Fruit fly (Drosophila melanogaster) whole organism, embryonic: ENCODE measurements around the gene dbr.

Source experiments
- Atf6 ChIP-seq: fragments of 200-800 bp; sonication (Bioruptor generic); IDR thresholded peaks from 2 replicates; pipeline ENCODE4 v1.3.6; 2022; ENCODE audit warnings: missing biosample characterization, missing genetic modification characterization
- Bgb ChIP-seq: fragments of 200-800 bp; sonication (Bioruptor generic); IDR thresholded peaks from 2 replicates; pipeline ENCODE4 v1.3.6; 2022; ENCODE audit warnings: missing biosample characterization, missing genetic modification characterization; ENCODE audit not compliant: partially characterized antibody
- BtbVII ChIP-seq: fragments of 200-800 bp; sonication (Bioruptor generic); optimal IDR thresholded peaks from 3 replicates; lab custom pipeline; 2017; ENCODE audit warnings: missing biosample characterization, mild to moderate bottlenecking, missing genetic modification characterization
- CG10267 ChIP-seq: fragments of 200-800 bp; sonication (Bioruptor generic); optimal IDR thresholded peaks from 2 replicates; lab custom pipeline; 2018; ENCODE audit warnings: missing biosample characterization, mild to moderate bottlenecking, missing genetic modification characterization, moderate library complexity
- CG10543 ChIP-seq: fragments of 200-800 bp; sonication (Bioruptor generic); optimal IDR thresholded peaks from 3 replicates; lab custom pipeline; 2017; ENCODE audit warnings: missing biosample characterization, mild to moderate bottlenecking, missing genetic modification characterization, moderate library complexity
- CG11560 ChIP-seq: fragments of 200-800 bp; sonication (Bioruptor generic); IDR thresholded peaks from 3 replicates; pipeline ENCODE4 v1.3.6; 2022; ENCODE audit warnings: missing biosample characterization, missing genetic modification characterization
- CG12236 ChIP-seq: fragments of 200-800 bp; sonication (Bioruptor generic); optimal IDR thresholded peaks from 2 replicates; lab custom pipeline; 2016; ENCODE audit warnings: missing biosample characterization, missing genetic modification characterization
- CG13287 ChIP-seq: fragments of 200-800 bp; sonication (Bioruptor generic); IDR thresholded peaks from 2 replicates; pipeline ENCODE4 v1.3.6; 2022; ENCODE audit warnings: missing biosample characterization, missing genetic modification characterization; ENCODE audit not compliant: partially characterized antibody
- CG13775 ChIP-seq: fragments of 200-800 bp; sonication (Bioruptor generic); optimal IDR thresholded peaks from 3 replicates; lab custom pipeline; 2017; ENCODE audit warnings: missing biosample characterization, mild to moderate bottlenecking, missing genetic modification characterization
- CG14710 ChIP-seq: fragments of 200-800 bp; sonication (Bioruptor generic); optimal IDR thresholded peaks from 3 replicates; lab custom pipeline; 2019; ENCODE audit warnings: missing biosample characterization, mild to moderate bottlenecking, missing genetic modification characterization, moderate library complexity
- CG15514 ChIP-seq: fragments of 200-800 bp; sonication (Bioruptor generic); optimal IDR thresholded peaks from 3 replicates; lab custom pipeline; 2017; ENCODE audit warnings: missing biosample characterization, missing genetic modification characterization, mild to moderate bottlenecking, moderate library complexity, missing genetic modification reagents
- CG15601 ChIP-seq: fragments of 200-800 bp; sonication (Bioruptor generic); optimal IDR thresholded peaks from 3 replicates; lab custom pipeline; 2019; ENCODE audit warnings: missing biosample characterization, mild to moderate bottlenecking, missing genetic modification characterization, moderate library complexity
- CG1603 ChIP-seq: fragments of 200-800 bp; sonication (Bioruptor generic); optimal IDR thresholded peaks from 2 replicates; lab custom pipeline; 2019; ENCODE audit warnings: missing biosample characterization, mild to moderate bottlenecking, missing genetic modification characterization, moderate library complexity
- CG16813 ChIP-seq: fragments of 200-800 bp; sonication (Bioruptor generic); IDR thresholded peaks from 3 replicates; pipeline ENCODE4 v1.3.6; 2022; ENCODE audit warnings: missing biosample characterization, missing genetic modification characterization; ENCODE audit not compliant: partially characterized antibody
- CG17829 ChIP-seq: fragments of 200-800 bp; optimal IDR thresholded peaks from 2 replicates; lab custom pipeline; 2019; ENCODE audit warnings: missing biosample characterization, mild to moderate bottlenecking, missing genetic modification characterization, moderate library complexity
- CG2116 ChIP-seq: fragments of 200-800 bp; sonication (Bioruptor generic); optimal IDR thresholded peaks from 3 replicates; lab custom pipeline; 2018; ENCODE audit warnings: missing biosample characterization, mild to moderate bottlenecking, missing genetic modification characterization
- CG2129 ChIP-seq: fragments of 200-800 bp; sonication (Bioruptor generic); IDR thresholded peaks from 2 replicates; pipeline ENCODE4 v1.3.6; 2022; ENCODE audit warnings: missing biosample characterization, missing genetic modification characterization; ENCODE audit not compliant: partially characterized antibody
- CG2199 ChIP-seq: fragments of 200-800 bp; sonication (Bioruptor generic); IDR thresholded peaks from 3 replicates; pipeline ENCODE4 v1.3.6; 2022; ENCODE audit warnings: missing biosample characterization, missing genetic modification characterization
- CG30403 ChIP-seq: fragments of 200-800 bp; sonication (Bioruptor generic); optimal IDR thresholded peaks from 3 replicates; lab custom pipeline; 2016; ENCODE audit warnings: missing biosample characterization, missing genetic modification characterization
- CG34376 ChIP-seq: fragments of 200-800 bp; sonication (Bioruptor generic); optimal IDR thresholded peaks from 2 replicates; lab custom pipeline; 2018; ENCODE audit warnings: missing biosample characterization, mild to moderate bottlenecking, missing genetic modification characterization
- CG9437 ChIP-seq: fragments of 200-800 bp; sonication (Bioruptor generic); optimal IDR thresholded peaks from 2 replicates; lab custom pipeline; 2018; ENCODE audit warnings: missing biosample characterization, mild to moderate bottlenecking, missing genetic modification characterization
- CTCF ChIP-seq: fragments of 200-800 bp; sonication (Bioruptor generic); optimal IDR thresholded peaks from 2 replicates; lab custom pipeline; 2017; ENCODE audit warnings: missing biosample characterization, mild to moderate bottlenecking, missing genetic modification characterization, moderate library complexity
- Dll ChIP-seq: fragments of 200-800 bp; sonication (Bioruptor generic); IDR thresholded peaks from 4 replicates; pipeline ENCODE4 v1.3.6; 2022; ENCODE audit warnings: missing biosample characterization, missing genetic modification characterization; ENCODE audit not compliant: partially characterized antibody
- Doc3 ChIP-seq: fragments of 200-800 bp; sonication (Bioruptor generic); IDR thresholded peaks from 3 replicates; pipeline ENCODE4 v1.3.6; 2022; ENCODE audit warnings: missing biosample characterization, missing genetic modification characterization; ENCODE audit not compliant: partially characterized antibody
- E2f2 ChIP-seq: fragments of 200-800 bp; sonication (Bioruptor generic); IDR thresholded peaks from 2 replicates; pipeline ENCODE4 v1.3.6; 2022; ENCODE audit warnings: missing biosample characterization, missing genetic modification characterization
- Fer1 ChIP-seq: fragments of 200-800 bp; sonication (Bioruptor generic); optimal IDR thresholded peaks from 2 replicates; lab custom pipeline; 2017; ENCODE audit warnings: missing biosample characterization, mild to moderate bottlenecking, missing genetic modification characterization
- Hr78 ChIP-seq, 2 experiments: fragments of 200-800 bp in 1 of 2; fragments of >200 bp in 1 of 2; sonication (Bioruptor generic) in 1 of 2; optimal IDR thresholded peaks; 2 replicates each; lab custom pipeline; 2017 to 2019; ENCODE audit warnings: missing biosample characterization in 2 of 2, missing genetic modification characterization in 2 of 2, mild to moderate bottlenecking in 1 of 2, moderate library complexity in 1 of 2
- Lhr ChIP-seq: fragments of 200-800 bp; sonication (Bioruptor generic); optimal IDR thresholded peaks from 3 replicates; lab custom pipeline; 2017; ENCODE audit warnings: mild to moderate bottlenecking, missing biosample characterization, missing genetic modification reagents, missing genetic modification characterization
- MBD-R2 ChIP-seq: fragments of 200-800 bp; sonication (Bioruptor generic); IDR thresholded peaks from 2 replicates; pipeline ENCODE4 v1.3.6; 2022; ENCODE audit warnings: missing biosample characterization, missing genetic modification characterization
- NC2α ChIP-seq: fragments of 200-800 bp; sonication (Bioruptor generic); optimal IDR thresholded peaks from 2 replicates; lab custom pipeline; 2016; ENCODE audit warnings: missing biosample characterization, missing genetic modification characterization
- Ptx1 ChIP-seq: fragments of 200-800 bp; sonication (Bioruptor generic); IDR thresholded peaks from 2 replicates; pipeline ENCODE4 v1.3.6; 2022; ENCODE audit warnings: missing biosample characterization, missing genetic modification characterization
- ara ChIP-seq: fragments of 200-800 bp; sonication (Bioruptor generic); IDR thresholded peaks from 2 replicates; pipeline ENCODE4 v1.3.6; 2022; ENCODE audit warnings: missing biosample characterization, missing genetic modification characterization
- ato ChIP-seq: fragments of 200-800 bp; sonication (Bioruptor generic); IDR thresholded peaks from 2 replicates; pipeline ENCODE4 v1.3.6; 2022; ENCODE audit warnings: missing biosample characterization, missing genetic modification characterization; ENCODE audit not compliant: partially characterized antibody
- eve ChIP-seq, 2 experiments: fragments of >200 bp; optimal IDR thresholded peaks; 2 replicates each; lab custom pipeline; 2017; ENCODE audit warnings: missing biosample characterization in 2 of 2, missing genetic modification characterization in 2 of 2
- eyg ChIP-seq: fragments of 200-800 bp; sonication (Bioruptor generic); optimal IDR thresholded peaks from 3 replicates; lab custom pipeline; 2016; ENCODE audit warnings: missing biosample characterization, missing genetic modification characterization
- hb ChIP-seq: fragments of 200-800 bp; sonication (Bioruptor generic); IDR thresholded peaks from 3 replicates; pipeline ENCODE4 v1.3.6; 2022; ENCODE audit warnings: missing biosample characterization, missing genetic modification characterization; ENCODE audit not compliant: partially characterized antibody
- hbn ChIP-seq: fragments of 200-800 bp; sonication (Bioruptor generic); IDR thresholded peaks from 2 replicates; pipeline ENCODE4 v1.3.6; 2022; ENCODE audit warnings: missing biosample characterization, missing genetic modification characterization; ENCODE audit not compliant: partially characterized antibody
- inv ChIP-seq: fragments of 200-800 bp; sonication (Bioruptor generic); IDR thresholded peaks from 2 replicates; pipeline ENCODE4 v1.3.6; 2022; ENCODE audit warnings: missing biosample characterization, missing genetic modification characterization; ENCODE audit not compliant: partially characterized antibody
- nerfin-1 ChIP-seq: fragments of 200-800 bp; sonication (Bioruptor generic); optimal IDR thresholded peaks from 3 replicates; lab custom pipeline; 2019; ENCODE audit warnings: missing biosample characterization, mild to moderate bottlenecking, missing genetic modification characterization, moderate library complexity
- pzg ChIP-seq: fragments of 200-800 bp; sonication (Bioruptor generic); optimal IDR thresholded peaks from 3 replicates; lab custom pipeline; 2018; ENCODE audit warnings: missing biosample characterization, mild to moderate bottlenecking, missing genetic modification characterization, moderate library complexity
- row ChIP-seq: fragments of 200-800 bp; sonication (Bioruptor generic); IDR thresholded peaks from 3 replicates; pipeline ENCODE4 v1.3.6; 2022; ENCODE audit warnings: missing biosample characterization, missing genetic modification characterization
- sens ChIP-seq: fragments of 200-800 bp; sonication (Bioruptor generic); peaks from one replicate; lab custom pipeline; 2016; ENCODE audit warnings: missing biosample characterization, missing genetic modification characterization
- sug ChIP-seq: fragments of 200-800 bp; optimal IDR thresholded peaks from 2 replicates; lab custom pipeline; 2019; ENCODE audit warnings: missing biosample characterization, mild to moderate bottlenecking, missing genetic modification characterization, moderate library complexity
- tna ChIP-seq: fragments of 200-800 bp; sonication (Bioruptor generic); IDR thresholded peaks from 2 replicates; pipeline ENCODE4 v1.3.6; 2022; ENCODE audit warnings: missing biosample characterization, missing genetic modification characterization; ENCODE audit not compliant: partially characterized antibody
- trem ChIP-seq: fragments of 200-800 bp; optimal IDR thresholded peaks from 3 replicates; lab custom pipeline; 2019; ENCODE audit warnings: missing biosample characterization, mild to moderate bottlenecking, missing genetic modification characterization, moderate library complexity
- unc-4 ChIP-seq: fragments of 200-800 bp; sonication (Bioruptor generic); IDR thresholded peaks from 2 replicates; pipeline ENCODE4 v1.3.6; 2022; ENCODE audit warnings: missing biosample characterization, missing genetic modification characterization; ENCODE audit not compliant: partially characterized antibody
- vnd ChIP-seq: fragments of 200-800 bp; sonication (Bioruptor generic); IDR thresholded peaks from 3 replicates; pipeline ENCODE4 v1.3.6; 2022; ENCODE audit warnings: missing biosample characterization, missing genetic modification characterization; ENCODE audit not compliant: partially characterized antibody
- wek ChIP-seq: fragments of 200-800 bp; sonication (Bioruptor generic); optimal IDR thresholded peaks from 3 replicates; lab custom pipeline; 2018; ENCODE audit warnings: missing biosample characterization, mild to moderate bottlenecking, missing genetic modification characterization, moderate library complexity

The dbr gene

DNA sequence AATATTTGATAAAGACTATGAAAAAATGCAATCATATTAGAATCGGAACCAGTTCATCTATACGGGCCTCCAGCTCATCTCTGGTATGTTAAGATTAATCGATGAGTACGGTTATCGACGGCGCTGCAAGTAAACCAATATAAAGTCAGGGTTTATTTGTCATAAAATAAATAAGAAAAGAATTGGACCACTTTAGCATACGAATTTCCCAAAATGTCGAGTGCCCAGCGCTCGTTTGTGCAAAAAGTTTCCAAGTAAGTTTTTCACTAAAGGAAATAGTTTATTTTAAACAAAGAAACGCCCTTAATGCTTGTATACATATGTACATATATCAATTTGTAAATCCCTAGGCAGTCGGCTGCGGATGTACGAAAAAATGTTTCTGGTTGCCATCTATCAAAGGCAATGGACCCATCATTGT, 28.4 kb downstream of the dbr start, which contains the start of gene Zir (continued):
- peak; percentile 23 for TF ChIP-seq CG17829 (tag; lab: Kevin White, UChicago)
- TF ChIP-seq unc-4, result peak; percentile 67
- peak; percentile 61 for TF ChIP-seq inv (GFP tag; lab: Robert Waterston, UW)
- TF ChIP-seq tna, result peak; percentile 77
- TF ChIP-seq CG12236 (GFP tag; lab: Kevin White, UChicago), result no peak
- TF ChIP-seq BtbVII, result peak; percentile 14
- peak; percentile 35; the same call in 1 of the 2 replicates for TF ChIP-seq MBD-R2 (GFP tag; lab: Robert Waterston, UW)
- TF ChIP-seq CG14710 (tag; lab: Kevin White, UChicago), result peak; percentile 13
- TF ChIP-seq CG1603, result peak; percentile 27
- TF ChIP-seq Fer1 (GFP tag; lab: Kevin White, UChicago), result peak; percentile 42
- TF ChIP-seq NC2α (GFP tag; lab: Kevin White, UChicago), result no peak
- peak; percentile 21 for TF ChIP-seq CG10267 (tag; lab: Kevin White, UChicago)
- TF ChIP-seq ato (GFP tag; lab: Robert Waterston, UW), result peak; percentile 33; the same call in 1 of the 2 replicates
- peak; percentile 57; the same call in 2 of the 3 replicates for TF ChIP-seq CG16813 (GFP tag; lab: Robert Waterston, UW)
- no peak for TF ChIP-seq ara (GFP tag; lab: Robert Waterston, UW)
- TF ChIP-seq vnd (GFP tag; lab: Robert Waterston, UW), result 0 out of 3 replicates have a peak, but pooled peaks have one; percentile 50
- TF ChIP-seq CG15514 (GFP tag; lab: Kevin White, UChicago), result peak; percentile 99
- peak; percentile 20 for TF ChIP-seq sug (tag; lab: Kevin White, UChicago)
- peak in 1 of 2 experiments; percentile 75 for TF ChIP-seq eve (GFP tag; optimal IDR thresholded peaks at IDR 0.05; lab: Kevin White, UChicago)
- peak; percentile 30; the same call in 1 of the 3 replicates for TF ChIP-seq Doc3 (GFP tag; lab: Robert Waterston, UW)
- no peak for TF ChIP-seq Ptx1 (GFP tag; lab: Robert Waterston, UW)
- no peak for TF ChIP-seq eyg (GFP tag; lab: Kevin White, UChicago)
- TF ChIP-seq Hr78 (GFP tag; optimal IDR thresholded peaks at IDR 0.05; lab: Kevin White, UChicago), result no peak
- TF ChIP-seq CG30403, result peak; percentile 3
- peak; percentile 83 for TF ChIP-seq row (GFP tag; lab: Robert Waterston, UW)
- peak; percentile 15; the same call in 1 of the 2 replicates for TF ChIP-seq Atf6 (GFP tag; lab: Robert Waterston, UW)
- no peak for TF ChIP-seq E2f2 (GFP tag; lab: Robert Waterston, UW)
- 0 out of 3 replicates have a peak, but pooled peaks have one; percentile 20 for TF ChIP-seq CG2199 (GFP tag; lab: Robert Waterston, UW)
- TF ChIP-seq Lhr (GFP tag; lab: Kevin White, UChicago), result no peak
- peak; percentile 80 for TF ChIP-seq CG13287 (GFP tag; lab: Robert Waterston, UW)
- TF ChIP-seq CG10543 (GFP tag; lab: Kevin White, UChicago), result no peak
- no peak for TF ChIP-seq CG11560 (tag; lab: Robert Waterston, UW)
- peak; percentile 30 for TF ChIP-seq trem (tag; lab: Kevin White, UChicago)
- peak; percentile 78 for TF ChIP-seq Bgb (GFP tag; lab: Robert Waterston, UW)
- peak; percentile 26 for TF ChIP-seq CG9437
- peak; percentile 9 for TF ChIP-seq CG15601
- peak; percentile 33 for TF ChIP-seq pzg (GFP tag; lab: Kevin White, UChicago)
- no peak for TF ChIP-seq CG34376 (GFP tag; lab: Kevin White, UChicago)
- peak; percentile 33 for TF ChIP-seq CG2116 (GFP tag; lab: Kevin White, UChicago)
- peak; percentile 94 for TF ChIP-seq wek (GFP tag; lab: Kevin White, UChicago)
- peak; percentile 45; the same call in 1 of the 2 replicates for TF ChIP-seq CG2129
- peak; percentile 59 for TF ChIP-seq sens (GFP tag; lab: Kevin White, UChicago)
- peak; percentile 0 for TF ChIP-seq CG13775 (GFP tag; lab: Kevin White, UChicago)
- TF ChIP-seq Dll (GFP tag; lab: Robert Waterston, UW), result peak; percentile 66; the same call in 2 of the 4 replicates
- TF ChIP-seq nerfin-1 (tag; lab: Kevin White, UChicago), result peak; percentile 4
- peak; percentile 39; the same call in 1 of the 2 replicates for TF ChIP-seq hbn (GFP tag; lab: Robert Waterston, UW)
- TF ChIP-seq hb, result peak; percentile 72
- TF ChIP-seq CTCF (GFP tag; lab: Kevin White, UChicago), result peak; percentile 29
